Fruit fly (Drosophila melanogaster) whole organism, adult: ENCODE data around the gene Polr2H.

ENCODE experiments used
- CG14711 ChIP-seq: fragments of 200-800 bp; sonication (Bioruptor generic); optimal IDR thresholded peaks from 2 replicates; lab custom pipeline; 2018; ENCODE audit warnings: missing biosample characterization, mild to moderate bottlenecking, missing genetic modification characterization, moderate library complexity
- CG33017 ChIP-seq: fragments of 200-800 bp; sonication (Bioruptor generic); optimal IDR thresholded peaks from 2 replicates; lab custom pipeline; 2018; ENCODE audit warnings: missing biosample characterization, mild to moderate bottlenecking, missing genetic modification characterization, moderate library complexity
- CG7101 ChIP-seq: fragments of 200-800 bp; sonication (Bioruptor generic); optimal IDR thresholded peaks from 2 replicates; lab custom pipeline; 2018; ENCODE audit warnings: missing biosample characterization, mild to moderate bottlenecking, missing genetic modification characterization, moderate library complexity
- pad ChIP-seq: fragments of 200-800 bp; sonication (Bioruptor generic); optimal IDR thresholded peaks from 3 replicates; lab custom pipeline; 2017; ENCODE audit warnings: missing biosample characterization, missing genetic modification characterization, mild to moderate bottlenecking, moderate library complexity, missing genetic modification reagents

DNA sequence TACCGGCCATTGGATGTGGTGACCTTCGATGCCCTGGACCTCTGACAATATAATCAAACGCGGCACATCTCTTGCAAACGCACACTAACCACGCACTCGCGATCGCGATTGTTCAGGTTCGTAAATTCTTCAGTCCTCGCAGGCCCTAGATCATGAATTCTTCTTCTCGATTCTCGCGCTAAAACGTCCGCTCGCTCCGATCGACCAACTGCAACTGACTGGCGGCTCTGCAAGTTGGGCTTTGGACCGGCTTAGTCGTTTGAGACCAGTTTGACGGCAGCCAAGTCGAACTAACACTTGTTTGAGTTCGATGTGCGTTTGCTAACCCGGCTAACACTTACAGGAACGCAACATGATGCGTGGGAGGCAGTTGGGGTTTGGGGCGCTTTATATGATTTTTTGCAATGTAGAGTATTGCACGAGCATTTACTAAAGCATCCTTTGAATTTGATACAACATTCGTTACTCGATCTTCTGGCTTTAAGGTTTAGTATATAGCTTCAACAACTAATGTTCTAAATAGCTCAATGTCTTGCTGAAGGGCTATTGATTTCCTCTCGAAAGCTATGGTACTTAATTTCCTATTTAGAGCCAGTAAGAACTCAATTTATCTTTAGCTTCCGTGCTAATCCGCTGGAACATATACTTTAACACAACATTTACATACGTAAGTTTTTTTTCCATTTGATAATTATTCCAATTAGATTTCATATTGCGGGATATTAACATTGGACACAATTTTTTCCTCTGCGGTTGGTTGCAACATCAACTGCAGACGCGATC, 22.4 kb upstream of the Polr2H start, which contains the start of gene CG32447:
- no peak for TF ChIP-seq pad (GFP tag; lab: Kevin White, UChicago)
- TF ChIP-seq CG7101 (tag; lab: Kevin White, UChicago): no peak
- TF ChIP-seq CG33017 (tag; lab: Kevin White, UChicago): no peak
- no peak for TF ChIP-seq CG14711
